Fruit fly (Drosophila melanogaster): ENCODE measurements around the gene Mnt.

The Mnt gene

dm6 chrX:3685534-3685922, 13.9 kb downstream of the Mnt start:
- no peak for TF ChIP-seq CG5204 (GFP tag; optimal IDR thresholded peaks at IDR 0.05)
- no peak for TF ChIP-seq ovo (GFP tag; optimal IDR thresholded peaks at IDR 0.05)
- TF ChIP-seq CG7045 (GFP tag; optimal IDR thresholded peaks at IDR 0.05) = no peak
- no peak for TF ChIP-seq Clk (GFP tag; optimal IDR thresholded peaks at IDR 0.05)
- TF ChIP-seq CG7101 (tag; optimal IDR thresholded peaks at IDR 0.05) = no peak
- TF ChIP-seq Crg-1 (GFP tag; optimal IDR thresholded peaks at IDR 0.05) = no peak
- peak; percentile 45 for TF ChIP-seq pad (GFP tag; optimal IDR thresholded peaks at IDR 0.05)
- TF ChIP-seq tj (GFP tag; optimal IDR thresholded peaks at IDR 0.05) = peak; percentile 42
- no peak for TF ChIP-seq CG12768 (GFP tag; optimal IDR thresholded peaks at IDR 0.05)

- peak; percentile 45 for TF ChIP-seq CG1620 (GFP tag; optimal IDR thresholded peaks at IDR 0.05)
- TF ChIP-seq CG7045 (GFP tag; optimal IDR thresholded peaks at IDR 0.05) = peak; percentile 39
- TF ChIP-seq Mnt (GFP tag; optimal IDR thresholded peaks at IDR 0.05) = peak; percentile 78
- TF ChIP-seq CG14711 (tag; optimal IDR thresholded peaks at IDR 0.05) = peak; percentile 71
- no peak for TF ChIP-seq Crg-1 (GFP tag; optimal IDR thresholded peaks at IDR 0.05)
- TF ChIP-seq Clk (GFP tag; optimal IDR thresholded peaks at IDR 0.05) = peak; percentile 18
- no peak for TF ChIP-seq cic (GFP tag; optimal IDR thresholded peaks at IDR 0.05)
- peak; percentile 42 for TF ChIP-seq CG33017 (tag; optimal IDR thresholded peaks at IDR 0.05)
- no peak for TF ChIP-seq cnc (optimal IDR thresholded peaks at IDR 0.05)
- peak; percentile 86 for TF ChIP-seq tj (GFP tag; optimal IDR thresholded peaks at IDR 0.05)
- peak; percentile 12 for TF ChIP-seq toe (GFP tag; optimal IDR thresholded peaks at IDR 0.05)
- peak; percentile 62 for TF ChIP-seq CG5204 (GFP tag; optimal IDR thresholded peaks at IDR 0.05)
- peak; percentile 50 for TF ChIP-seq CG7101 (tag; optimal IDR thresholded peaks at IDR 0.05)
- TF ChIP-seq kay (GFP tag; ENCODE audit: borderline replicate concordance) = no peak
- TF ChIP-seq CG11617 (GFP tag; optimal IDR thresholded peaks at IDR 0.05) = peak; percentile 55
- TF ChIP-seq pad (GFP tag; optimal IDR thresholded peaks at IDR 0.05) = peak; percentile 62
- TF ChIP-seq bab1 (GFP tag; optimal IDR thresholded peaks at IDR 0.05) = peak; percentile 87
- TF ChIP-seq CG12768 (GFP tag; optimal IDR thresholded peaks at IDR 0.05) = peak; percentile 62
- TF ChIP-seq Hr96 (GFP tag; optimal IDR thresholded peaks at IDR 0.05) = no peak
- no peak for TF ChIP-seq ovo (GFP tag; optimal IDR thresholded peaks at IDR 0.05)
Observed at dm6 chrX:3686469-3687410, 15.1 kb downstream of the Mnt start.

- TF ChIP-seq Mnt (GFP tag; optimal IDR thresholded peaks at IDR 0.05) (peak; percentile 65), CG7101 (tag; optimal IDR thresholded peaks at IDR 0.05) (peak; percentile 40), CG14711 (tag; optimal IDR thresholded peaks at IDR 0.05) (peak; percentile 41), Crg-1 (GFP tag; optimal IDR thresholded peaks at IDR 0.05) (peak; percentile 3), toe (GFP tag; optimal IDR thresholded peaks at IDR 0.05) (no peak), bab1 (GFP tag; optimal IDR thresholded peaks at IDR 0.05) (peak; percentile 13), Clk (GFP tag; optimal IDR thresholded peaks at IDR 0.05) (no peak)
Observed at dm6 chrX:3687837-3688375, 16.3 kb downstream of the Mnt start.

dm6 chrX:3688576-3688975, 17.0 kb downstream of the Mnt start:
- TF ChIP-seq CG7045 (GFP tag; optimal IDR thresholded peaks at IDR 0.05) (no peak), kay (GFP tag; ENCODE audit: borderline replicate concordance) (peak; percentile 89), toe (GFP tag; optimal IDR thresholded peaks at IDR 0.05) (no peak), cnc (optimal IDR thresholded peaks at IDR 0.05) (no peak)

- TF ChIP-seq Mnt (GFP tag; optimal IDR thresholded peaks at IDR 0.05) (peak; percentile 92), tj (GFP tag; optimal IDR thresholded peaks at IDR 0.05) (peak; percentile 89), cic (GFP tag; optimal IDR thresholded peaks at IDR 0.05) (peak; percentile 31), Crg-1 (GFP tag; optimal IDR thresholded peaks at IDR 0.05) (peak; percentile 38), pad (GFP tag; optimal IDR thresholded peaks at IDR 0.05) (peak; percentile 57), CG11617 (GFP tag; optimal IDR thresholded peaks at IDR 0.05) (peak; percentile 32), kay (GFP tag; ENCODE audit: borderline replicate concordance) (no peak), bab1 (GFP tag; optimal IDR thresholded peaks at IDR 0.05) (peak; percentile 44), CG33017 (tag; optimal IDR thresholded peaks at IDR 0.05) (peak; percentile 26), CG7101 (tag; optimal IDR thresholded peaks at IDR 0.05) (peak; percentile 18), ovo (GFP tag; optimal IDR thresholded peaks at IDR 0.05) (no peak), CG1620 (GFP tag; optimal IDR thresholded peaks at IDR 0.05) (no peak)
Observed at dm6 chrX:3689079-3689478, 17.5 kb downstream of the Mnt start.

dm6 chrX:3690631-3691030, 19.0 kb downstream of the Mnt start:
- TF ChIP-seq Mnt (GFP tag; optimal IDR thresholded peaks at IDR 0.05) (peak; percentile 2), toe (GFP tag; optimal IDR thresholded peaks at IDR 0.05) (no peak), CG7101 (tag; optimal IDR thresholded peaks at IDR 0.05) (peak; percentile 0), CG1620 (GFP tag; optimal IDR thresholded peaks at IDR 0.05) (no peak)
